Worm (Caenorhabditis elegans) whole organism, L4 larva: ENCODE measurements around the gene R09B5.11.
A peak's percentile ranks its signal among the peaks of the same experiment; 100 is the strongest.

Experiments
- F44E2.7 ChIP-seq: fragments of 200-800 bp; sonication (Bioruptor generic); IDR thresholded peaks from 2 replicates; pipeline ENCODE4 v2.1.2; 2022; ENCODE audit warnings: missing genetic modification characterization, missing compliant biosample characterization
- R02D3.7 ChIP-seq: fragments of 150-350 bp; sonication (generic microtip); optimal IDR thresholded peaks from 3 replicates; lab custom pipeline; 2014; ENCODE audit warnings: missing biosample characterization, missing genetic modification characterization
- T20F7.1 ChIP-seq: fragments of 200-800 bp; sonication (Bioruptor generic); optimal IDR thresholded peaks from 2 replicates; lab custom pipeline; 2018; ENCODE audit warnings: mild to moderate bottlenecking, missing genetic modification characterization, missing compliant biosample characterization
- Y48G9A.11 ChIP-seq: fragments of 200-800 bp; sonication (Bioruptor generic); IDR thresholded peaks from 2 replicates; pipeline ENCODE4 v1.3.6; 2022; ENCODE audit warnings: missing genetic modification reagents, missing genetic modification characterization, missing compliant biosample characterization
- Y5F2A.4 ChIP-seq: fragments of 200-800 bp; sonication (Bioruptor generic); optimal IDR thresholded peaks from 2 replicates; lab custom pipeline; 2018; ENCODE audit warnings: mild to moderate bottlenecking, missing genetic modification characterization, missing compliant biosample characterization
- ZK546.5 ChIP-seq, 2 experiments: sonication (generic microtip); optimal IDR thresholded peaks; 2 replicates each; lab custom pipeline; 2017; ENCODE audit warnings: missing biosample characterization in 2 of 2, missing genetic modification characterization in 2 of 2
- aha-1 ChIP-seq: fragments of 150-350 bp; peaks from one replicate; lab custom pipeline; 2014; ENCODE audit warnings: missing biosample characterization, missing genetic modification characterization
- ama-1 ChIP-seq: fragments of 150-350 bp; optimal IDR thresholded peaks from 2 replicates; lab custom pipeline; 2014; ENCODE audit warnings: inconsistent platforms, mixed read lengths
- attf-4 ChIP-seq: sonication (generic microtip); optimal IDR thresholded peaks from 3 replicates; lab custom pipeline; 2017; ENCODE audit warnings: missing biosample characterization, missing genetic modification characterization
- ceh-32 ChIP-seq: sonication (generic microtip); optimal IDR thresholded peaks from 2 replicates; lab custom pipeline; 2016; ENCODE audit warnings: mild to moderate bottlenecking, missing genetic modification characterization, missing compliant biosample characterization; ENCODE audit not compliant: poor library complexity
- ceh-82 ChIP-seq: sonication (generic microtip); optimal IDR thresholded peaks from 2 replicates; lab custom pipeline; 2017; ENCODE audit warnings: missing biosample characterization, missing genetic modification characterization
- ces-1 ChIP-seq: fragments of 150-350 bp; sonication (generic microtip); optimal IDR thresholded peaks from 4 replicates; lab custom pipeline; 2014; ENCODE audit warnings: missing biosample characterization, missing genetic modification reagents, missing genetic modification characterization
- ctbp-1 ChIP-seq: fragments of 200-800 bp; sonication (Bioruptor generic); IDR thresholded peaks from 2 replicates; pipeline ENCODE4 v1.3.6; 2022; ENCODE audit warnings: missing genetic modification reagents, missing genetic modification characterization, missing compliant biosample characterization
- daf-16 ChIP-seq, 3 experiments: sonication (generic microtip); optimal IDR thresholded peaks; 2 replicates each; lab custom pipeline; 2016 to 2017; ENCODE audit warnings: missing genetic modification characterization in 3 of 3, missing genetic modification reagents in 3 of 3, mild to moderate bottlenecking in 2 of 3, missing compliant biosample characterization in 2 of 3, missing biosample characterization in 1 of 3, moderate library complexity in 1 of 3
- dmd-6 ChIP-seq: fragments of 200-800 bp; sonication (Bioruptor generic); IDR thresholded peaks from 2 replicates; pipeline ENCODE4 v1.3.6; 2022; ENCODE audit warnings: missing genetic modification reagents, missing genetic modification characterization, missing compliant biosample characterization
- dve-1 ChIP-seq: sonication (generic microtip); optimal IDR thresholded peaks from 2 replicates; lab custom pipeline; 2017; ENCODE audit warnings: antibody characterized with exemption, mild to moderate bottlenecking, missing genetic modification characterization, missing compliant biosample characterization; ENCODE audit not compliant: insufficient read depth
- hif-1 ChIP-seq, 2 experiments: sonication (generic microtip); optimal IDR thresholded peaks; 2 replicates each; lab custom pipeline; 2016 to 2017; ENCODE audit warnings: missing compliant biosample characterization in 2 of 2, missing genetic modification characterization in 2 of 2, missing genetic modification reagents in 2 of 2, missing genotype in 2 of 2, mild to moderate bottlenecking in 1 of 2
- hlh-11 ChIP-seq: fragments of 200-800 bp; sonication (Bioruptor generic); optimal IDR thresholded peaks from 2 replicates; lab custom pipeline; 2018; ENCODE audit warnings: mild to moderate bottlenecking, missing genetic modification characterization, missing compliant biosample characterization
- lin-38 ChIP-seq: fragments of 200-800 bp; sonication (Bioruptor generic); IDR thresholded peaks from 2 replicates; pipeline ENCODE4 v1.3.6; 2022; ENCODE audit warnings: missing genetic modification reagents, missing genetic modification characterization, missing compliant biosample characterization
- lir-3 ChIP-seq: sonication (generic microtip); optimal IDR thresholded peaks from 2 replicates; lab custom pipeline; 2016; ENCODE audit warnings: mild to moderate bottlenecking, missing genetic modification characterization, missing compliant biosample characterization
- madf-5 ChIP-seq, 2 experiments: fragments of 200-800 bp; sonication (Bioruptor generic); IDR thresholded peaks; 2 replicates each; pipeline ENCODE4 v1.3.6; 2022; ENCODE audit warnings: missing compliant biosample characterization in 2 of 2, missing genetic modification characterization in 2 of 2
- mdt-29 ChIP-seq: fragments of 200-800 bp; sonication (Bioruptor generic); IDR thresholded peaks from 2 replicates; pipeline ENCODE4 v1.3.6; 2022; ENCODE audit warnings: missing genetic modification reagents, missing genetic modification characterization, missing compliant biosample characterization
- mxl-2 ChIP-seq: fragments of 200-800 bp; sonication (Bioruptor generic); conservative IDR thresholded peaks from 2 replicates; pipeline ENCODE4 v1.3.6; 2022; ENCODE audit warnings: missing genetic modification reagents, missing genetic modification characterization, missing compliant biosample characterization
- nhr-10 ChIP-seq: fragments of 150-350 bp; optimal IDR thresholded peaks from 2 replicates; lab custom pipeline; 2014; ENCODE audit warnings: missing biosample characterization, missing genetic modification characterization
- nhr-28 ChIP-seq: fragments of 150-350 bp; optimal IDR thresholded peaks from 2 replicates; lab custom pipeline; 2014; ENCODE audit warnings: missing biosample characterization, missing genetic modification characterization
- nhr-42 ChIP-seq: fragments of 200-800 bp; sonication (Bioruptor generic); IDR thresholded peaks from 2 replicates; pipeline ENCODE4 v1.3.6; 2022; ENCODE audit warnings: missing genetic modification characterization, missing compliant biosample characterization
- nhr-6 ChIP-seq: fragments of 150-350 bp; optimal IDR thresholded peaks from 2 replicates; lab custom pipeline; 2014; ENCODE audit warnings: missing biosample characterization, missing genetic modification characterization
- nhr-77 ChIP-seq: fragments of 150-350 bp; optimal IDR thresholded peaks from 2 replicates; lab custom pipeline; 2014; ENCODE audit warnings: missing biosample characterization, missing genetic modification characterization
- pqm-1 ChIP-seq: sonication (generic microtip); optimal IDR thresholded peaks from 2 replicates; lab custom pipeline; 2017; ENCODE audit warnings: missing biosample characterization, missing genetic modification characterization
- saeg-2 ChIP-seq: fragments of 200-800 bp; sonication (Bioruptor generic); IDR thresholded peaks from 2 replicates; pipeline ENCODE4 v1.3.6; 2022; ENCODE audit warnings: missing genetic modification reagents, missing genetic modification characterization, missing compliant biosample characterization
- set-16 ChIP-seq: fragments of 200-800 bp; sonication (Bioruptor generic); IDR thresholded peaks from 2 replicates; pipeline ENCODE4 v1.3.6; 2022; ENCODE audit warnings: missing genetic modification reagents, missing genetic modification characterization, missing compliant biosample characterization
- snpc-1.2 ChIP-seq: fragments of 200-800 bp; sonication (Bioruptor generic); IDR thresholded peaks from 2 replicates; pipeline ENCODE4 v1.3.6; 2022; ENCODE audit warnings: missing genetic modification reagents, missing genetic modification characterization, missing compliant biosample characterization
- unc-62 ChIP-seq, 3 experiments: fragments of 150-350 bp in 1 of 3; sonication (generic microtip); optimal IDR thresholded peaks in 2 of 3; peaks in 1 of 3; 1 replicate in 1 of 3; 2 replicates in 2 of 3; lab custom pipeline; 2014 to 2017; ENCODE audit warnings: missing biosample characterization in 3 of 3, missing genetic modification characterization in 3 of 3, missing genetic modification reagents in 3 of 3, missing genotype in 1 of 3
- zfp-2 ChIP-seq: sonication (generic microtip); optimal IDR thresholded peaks from 2 replicates; lab custom pipeline; 2016; ENCODE audit warnings: mild to moderate bottlenecking, missing genetic modification characterization, missing compliant biosample characterization

The R09B5.11 gene

DNA sequence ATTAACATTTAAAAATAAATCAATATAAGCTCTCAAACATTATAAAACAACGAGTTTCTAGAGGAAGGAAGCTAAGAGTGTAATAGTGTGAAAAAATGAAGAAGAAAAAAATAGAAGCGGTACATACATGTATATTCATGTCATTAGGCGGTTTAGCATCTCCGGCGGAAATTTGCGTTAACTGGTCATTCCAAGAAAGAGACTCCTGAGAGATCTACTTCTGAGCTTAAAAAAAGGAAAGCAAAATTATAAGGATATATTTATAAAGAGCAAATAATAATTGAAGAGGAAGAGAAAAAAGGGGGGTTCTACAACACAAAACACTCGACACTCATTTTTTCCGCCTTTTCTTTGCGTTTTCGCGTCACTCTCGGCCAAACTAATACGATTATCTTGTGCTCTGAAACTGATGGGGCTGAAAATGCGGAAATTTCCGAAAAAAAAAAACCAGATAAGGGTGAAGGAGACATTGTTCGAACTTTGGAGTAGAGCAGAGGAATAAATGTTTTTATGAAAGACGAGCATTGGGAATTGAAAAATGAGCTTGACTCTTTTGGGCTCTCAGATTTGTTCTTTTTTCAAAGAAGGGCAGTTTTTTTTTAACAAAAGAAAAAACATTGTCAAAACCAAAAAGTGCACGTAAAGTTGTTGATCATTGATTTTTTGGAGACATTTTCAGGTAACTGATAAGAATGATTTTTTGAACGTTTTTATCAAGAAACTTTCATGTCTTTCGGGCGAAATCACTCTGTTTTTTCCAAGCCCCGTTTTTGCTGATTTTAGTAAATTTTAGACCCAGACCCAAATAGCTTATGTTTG is 24.2 kb upstream of the R09B5.11 start:
- TF ChIP-seq dmd-6: peak; percentile 72
- TF ChIP-seq pqm-1 (tag; lab: Kevin White, UChicago): peak; percentile 86
- TF ChIP-seq hif-1 (tag; optimal IDR thresholded peaks at IDR 0.05; lab: Kevin White, UChicago): peak in 1 of 2 experiments; percentile 49
- TF ChIP-seq ZK546.5 (tag; optimal IDR thresholded peaks at IDR 0.05; lab: Kevin White, UChicago): no peak
- TF ChIP-seq aha-1: peak; percentile 49
- no peak for TF ChIP-seq snpc-1.2 (GFP tag; lab: Robert Waterston, UW)
- peak; percentile 25 for TF ChIP-seq nhr-28 (tag; lab: Kevin White, UChicago)
- peak; percentile 38 for TF ChIP-seq hlh-11
- no peak for TF ChIP-seq daf-16 (GFP tag; optimal IDR thresholded peaks at IDR 0.05; lab: Kevin White, UChicago)
- TF ChIP-seq daf-16 (tag; optimal IDR thresholded peaks at IDR 0.05; lab: Kevin White, UChicago): peak; percentile 22
- TF ChIP-seq saeg-2: no peak
- TF ChIP-seq dve-1 (tag; lab: Kevin White, UChicago): peak; percentile 27
- TF ChIP-seq nhr-42 (GFP tag; lab: Robert Waterston, UW): no peak

DNA sequence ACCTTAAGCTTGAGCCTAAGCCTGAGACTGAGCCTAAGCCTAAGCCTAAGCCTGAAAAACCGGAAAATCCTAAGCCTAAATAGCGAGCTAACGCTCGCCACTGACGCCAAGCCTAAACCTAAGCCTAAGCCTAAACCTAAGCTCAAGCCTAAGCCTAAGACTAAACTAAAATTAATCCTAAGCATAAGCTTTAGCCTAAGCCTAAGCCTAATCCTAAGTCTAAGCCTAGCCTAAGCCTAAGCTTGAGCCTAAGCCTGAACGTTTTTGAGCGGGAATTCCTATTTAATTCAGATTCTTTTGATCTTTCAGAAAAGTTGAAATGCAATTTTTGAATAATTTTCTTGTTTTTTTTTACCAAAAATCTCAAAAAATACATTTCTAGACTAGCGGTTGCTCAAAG is 22.9 kb upstream of the R09B5.11 start:
- TF ChIP-seq aha-1: peak; percentile 56
- no peak for TF ChIP-seq attf-4 (tag; lab: Kevin White, UChicago)

DNA sequence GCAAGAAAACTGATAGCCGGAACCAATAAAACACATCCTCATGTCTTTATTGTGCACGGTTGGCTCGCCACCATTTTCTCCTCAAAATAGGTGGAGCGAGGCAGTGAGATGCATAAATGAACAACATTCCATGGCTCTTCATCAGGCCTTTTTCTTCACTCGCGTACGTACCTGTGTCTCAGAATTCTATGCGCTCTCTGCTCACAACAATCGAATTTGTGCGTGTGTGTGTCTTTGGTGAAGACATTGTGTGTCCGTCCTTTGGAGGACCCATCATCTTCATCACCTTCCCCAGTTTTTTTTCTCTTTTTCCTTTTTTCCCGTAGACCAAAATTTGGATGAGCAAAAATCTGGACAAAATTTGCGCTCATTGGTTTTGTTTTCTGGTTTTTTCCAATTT is 16.7 kb upstream of the R09B5.11 start:
- TF ChIP-seq unc-62 (GFP tag; optimal IDR thresholded peaks at IDR 0.05 in 1 of 2; lab: Kevin White, UChicago) (peak in 1 of 2 experiments; percentile 36), unc-62 (tag; optimal IDR thresholded peaks at IDR 0.05; lab: Kevin White, UChicago) (no peak), ceh-82 (tag; lab: Kevin White, UChicago) (no peak)

DNA sequence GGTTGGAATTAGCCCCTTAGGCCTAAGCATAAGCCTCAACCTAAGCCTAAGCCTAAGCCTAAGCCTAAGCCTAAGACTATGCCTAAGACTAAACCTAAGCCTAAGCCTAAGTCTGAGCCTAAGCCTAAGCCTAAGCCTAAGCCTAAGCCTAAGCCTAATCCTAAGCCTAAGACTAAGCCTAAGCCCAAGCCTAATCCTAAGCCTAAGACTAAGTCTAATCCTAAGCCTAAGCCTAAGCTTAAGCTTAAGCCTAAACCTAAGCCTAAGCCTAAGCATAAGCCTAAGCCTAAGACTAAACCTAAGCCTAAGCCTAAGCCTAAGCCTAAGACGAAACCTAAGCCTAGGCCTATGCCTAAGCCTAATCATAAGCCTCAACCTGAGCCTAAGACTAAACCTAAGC is 15.7 kb upstream of the R09B5.11 start:
- no peak for TF ChIP-seq nhr-10
- no peak for TF ChIP-seq nhr-6 (tag; lab: Kevin White, UChicago)
- TF ChIP-seq ctbp-1 (GFP tag; lab: Robert Waterston, UW): no peak
- no peak for TF ChIP-seq ama-1 (lab: Kevin White, UChicago)
- no peak for TF ChIP-seq lin-38
- no peak for TF ChIP-seq R02D3.7 (tag; lab: Kevin White, UChicago)
- TF ChIP-seq set-16 (GFP tag; lab: Robert Waterston, UW): no peak
- no peak for TF ChIP-seq nhr-77 (tag; lab: Kevin White, UChicago)
- no peak for TF ChIP-seq madf-5 (GFP tag; IDR thresholded peaks at IDR 0.05; lab: Robert Waterston, UW)
- no peak for TF ChIP-seq ceh-32 (tag; lab: Kevin White, UChicago)
- no peak for TF ChIP-seq lir-3
- no peak for TF ChIP-seq dmd-6
- no peak for TF ChIP-seq mdt-29 (GFP tag; lab: Robert Waterston, UW)
- no peak for TF ChIP-seq zfp-2
- TF ChIP-seq mxl-2 (GFP tag; lab: Robert Waterston, UW): no peak
- no peak for TF ChIP-seq aha-1
- no peak for TF ChIP-seq ces-1 (GFP tag; lab: Kevin White, UChicago)
- no peak for TF ChIP-seq Y5F2A.4 (GFP tag; lab: Kevin White, UChicago)

DNA sequence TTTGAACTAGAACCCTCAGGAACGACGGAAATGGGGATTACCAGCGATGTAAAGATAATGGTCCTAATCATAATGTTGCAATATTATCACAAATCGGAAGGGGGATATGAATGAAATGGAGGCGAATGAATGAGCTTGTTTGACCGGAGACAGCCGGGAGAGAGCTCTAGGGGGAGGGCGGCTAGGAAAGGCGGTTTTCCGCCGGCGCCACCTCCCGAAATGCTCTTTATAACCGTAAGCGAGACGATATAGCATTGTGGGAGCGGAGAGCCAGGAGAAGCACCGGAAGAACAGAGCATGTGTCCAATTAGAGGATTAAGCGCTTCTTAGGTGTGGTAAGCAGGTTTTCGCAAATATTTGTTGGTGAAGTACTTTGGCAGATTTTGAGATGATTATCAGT is 13.4 kb upstream of the R09B5.11 start, which contains the start of gene R12A1.3:
R12A1.3 (minus strand) TSS at position 200 of the 400 bp plus-strand sequence.
- no peak for TF ChIP-seq Y48G9A.11 (GFP tag; lab: Robert Waterston, UW)
- no peak for TF ChIP-seq F44E2.7 (GFP tag; lab: Robert Waterston, UW)
- peak; percentile 54; the same call in 1 of the 2 replicates for TF ChIP-seq set-16 (GFP tag; lab: Robert Waterston, UW)
- TF ChIP-seq R02D3.7 (tag; lab: Kevin White, UChicago): no peak
- no peak for TF ChIP-seq T20F7.1 (GFP tag; lab: Kevin White, UChicago)
